Fruit fly (Drosophila melanogaster): ENCODE results near the gene Bcat.

Gene Bcat

DNA sequence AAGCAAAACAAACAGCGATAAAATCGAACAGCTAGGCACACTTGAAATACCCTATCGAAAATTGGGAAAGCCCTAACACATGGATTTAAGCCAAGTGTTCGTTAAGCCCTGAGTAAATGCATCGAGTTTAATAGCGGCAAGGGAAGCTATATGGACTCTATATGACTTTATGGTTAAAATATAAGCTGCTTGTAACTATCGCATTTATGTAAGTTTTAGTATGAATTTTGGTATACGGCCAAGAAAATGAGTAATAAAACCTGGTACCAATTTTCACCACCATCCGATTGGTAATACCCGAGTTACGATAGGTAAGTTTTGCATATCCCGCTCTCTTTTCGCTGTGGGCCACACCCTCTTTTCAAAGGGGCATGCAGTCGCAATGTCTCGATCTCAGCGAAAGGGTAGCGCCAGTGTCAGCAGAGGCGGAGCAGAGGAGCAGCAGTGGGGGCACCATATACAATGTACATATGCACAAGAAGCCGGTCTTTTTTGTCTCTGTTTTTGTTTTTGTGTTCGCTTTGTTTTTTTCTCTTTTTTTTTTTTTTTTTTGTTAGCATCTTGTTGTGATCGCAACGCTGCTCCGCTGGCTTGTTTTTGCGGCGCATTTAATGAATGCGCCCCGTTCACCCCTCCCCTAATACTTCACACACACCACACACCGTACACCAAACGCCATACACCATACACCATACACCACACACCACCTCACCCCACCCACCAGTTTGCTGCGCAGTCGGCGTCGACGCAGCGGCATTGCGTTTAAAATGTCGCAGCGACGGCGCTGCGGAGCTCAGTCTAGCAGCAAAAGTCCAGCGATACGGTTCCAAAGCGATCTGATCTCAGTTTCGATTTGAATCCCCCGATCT, 7.5 kb downstream of the Bcat start, which contains the start of gene GstT4:
GstT4 (plus strand) TSS at position 788 of the 869 bp plus-strand sequence.
- TF ChIP-seq sage (GFP tag; optimal IDR thresholded peaks at IDR 0.05) = peak; percentile 85
- TF ChIP-seq fru (GFP tag; optimal IDR thresholded peaks at IDR 0.05) = peak; percentile 85
- TF ChIP-seq dl (GFP tag; optimal IDR thresholded peaks at IDR 0.05; ENCODE audit: insufficient read depth in 1 of 2, partially characterized antibody in 2 of 2) = no peak
- peak; percentile 95 for TF ChIP-seq woc (GFP tag; optimal IDR thresholded peaks at IDR 0.05)
- peak; percentile 57 for TF ChIP-seq ey (GFP tag; optimal IDR thresholded peaks at IDR 0.05)
- peak; percentile 97 for TF ChIP-seq psq (GFP tag; optimal IDR thresholded peaks at IDR 0.05)
- peak; percentile 76 for TF ChIP-seq rgr (GFP tag; optimal IDR thresholded peaks at IDR 0.05)
- no peak for TF ChIP-seq HLH106 (tag; optimal IDR thresholded peaks at IDR 0.05)
- TF ChIP-seq pan (optimal IDR thresholded peaks at IDR 0.05) = no peak
- no peak for TF ChIP-seq tai (GFP tag; optimal IDR thresholded peaks at IDR 0.05)
- peak; percentile 39 for TF ChIP-seq Hr83 (GFP tag; optimal IDR thresholded peaks at IDR 0.05; ENCODE audit: poor library complexity, severe bottlenecking)
- peak; percentile 86 for TF ChIP-seq h (GFP tag; optimal IDR thresholded peaks at IDR 0.05)
- peak; percentile 87 for TF ChIP-seq br (GFP tag; optimal IDR thresholded peaks at IDR 0.05)
- no peak for TF ChIP-seq Dif (GFP tag; optimal IDR thresholded peaks at IDR 0.05; ENCODE audit: partially characterized antibody)
- TF ChIP-seq Dfd (GFP tag; optimal IDR thresholded peaks at IDR 0.05) = no peak
- TF ChIP-seq Hnf4 (GFP tag; optimal IDR thresholded peaks at IDR 0.05) = peak; percentile 90
- TF ChIP-seq brk (GFP tag; optimal IDR thresholded peaks at IDR 0.05) = peak; percentile 76
- TF ChIP-seq GATAd (GFP tag; optimal IDR thresholded peaks at IDR 0.05) = no peak
- no peak for TF ChIP-seq lola (GFP tag; optimal IDR thresholded peaks at IDR 0.05)
- no peak for TF ChIP-seq N (GFP tag; optimal IDR thresholded peaks at IDR 0.05)
- TF ChIP-seq foxo (GFP tag; optimal IDR thresholded peaks at IDR 0.05) = peak; percentile 12 to 80
- TF ChIP-seq Hr78 (GFP tag; optimal IDR thresholded peaks at IDR 0.05) = no peak
- TF ChIP-seq OdsH (GFP tag; optimal IDR thresholded peaks at IDR 0.05) = peak; percentile 80
- peak; percentile 54 for TF ChIP-seq Mio (GFP tag; optimal IDR thresholded peaks at IDR 0.05)
- peak; percentile 33 for TF ChIP-seq dmrt93B (GFP tag; optimal IDR thresholded peaks at IDR 0.05)
- peak; percentile 97 for TF ChIP-seq Rel (GFP tag; optimal IDR thresholded peaks at IDR 0.05)
- peak; percentile 88 for TF ChIP-seq Rel (tag; optimal IDR thresholded peaks at IDR 0.05)
- peak; percentile 98 for TF ChIP-seq jim (GFP tag; optimal IDR thresholded peaks at IDR 0.05)
- TF ChIP-seq usp (GFP tag; optimal IDR thresholded peaks at IDR 0.05) = no peak
- TF ChIP-seq dsf (GFP tag; optimal IDR thresholded peaks at IDR 0.05; ENCODE audit: borderline replicate concordance) = no peak
- peak; percentile 87 for TF ChIP-seq Sp1 (GFP tag; optimal IDR thresholded peaks at IDR 0.05)
- peak; percentile 42 for TF ChIP-seq sv (GFP tag; optimal IDR thresholded peaks at IDR 0.05)
- peak; percentile 67 for TF ChIP-seq Jra (GFP tag; optimal IDR thresholded peaks at IDR 0.05)

DNA sequence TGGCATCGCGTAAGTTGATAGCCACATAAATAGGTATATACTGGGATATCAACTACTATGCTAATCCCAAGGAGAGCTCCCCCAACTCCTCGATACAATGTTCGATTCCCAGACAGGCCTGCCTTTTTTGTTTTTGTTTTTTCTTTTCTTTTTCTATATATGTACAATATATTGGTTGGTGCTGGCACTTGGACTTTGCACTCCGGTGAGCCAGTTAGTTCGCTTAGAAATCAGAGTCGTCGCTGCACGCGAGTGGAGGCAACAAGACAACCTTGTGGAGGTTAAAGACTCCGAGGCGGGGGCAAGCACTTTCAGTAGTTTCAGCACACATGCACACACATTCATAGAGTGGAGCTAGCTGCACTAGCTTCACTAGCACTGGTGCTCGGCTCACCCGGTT, 9.6 kb downstream of the Bcat start:
- no peak for TF ChIP-seq brk (GFP tag; optimal IDR thresholded peaks at IDR 0.05)
- TF ChIP-seq Dif (GFP tag; optimal IDR thresholded peaks at IDR 0.05; ENCODE audit: partially characterized antibody) = no peak
- no peak for TF ChIP-seq dmrt93B (GFP tag; optimal IDR thresholded peaks at IDR 0.05)
- no peak for TF ChIP-seq foxo (GFP tag; optimal IDR thresholded peaks at IDR 0.05)
- TF ChIP-seq usp (GFP tag; optimal IDR thresholded peaks at IDR 0.05) = no peak
- no peak for TF ChIP-seq GATAd (GFP tag; optimal IDR thresholded peaks at IDR 0.05)
- no peak for TF ChIP-seq HLH106 (tag; optimal IDR thresholded peaks at IDR 0.05)
- no peak for TF ChIP-seq tai (GFP tag; optimal IDR thresholded peaks at IDR 0.05)
- TF ChIP-seq Dfd (GFP tag; optimal IDR thresholded peaks at IDR 0.05) = no peak
- no peak for TF ChIP-seq Sp1 (GFP tag; optimal IDR thresholded peaks at IDR 0.05)
- no peak for TF ChIP-seq h (GFP tag; optimal IDR thresholded peaks at IDR 0.05)
- no peak for TF ChIP-seq CrebA (GFP tag; optimal IDR thresholded peaks at IDR 0.05; ENCODE audit: borderline replicate concordance)
- no peak for TF ChIP-seq CG9705 (GFP tag; optimal IDR thresholded peaks at IDR 0.05)
- no peak for TF ChIP-seq dl (GFP tag; optimal IDR thresholded peaks at IDR 0.05; ENCODE audit: insufficient read depth in 1 of 2, partially characterized antibody in 2 of 2)
- no peak for TF ChIP-seq rgr (GFP tag; optimal IDR thresholded peaks at IDR 0.05)
- TF ChIP-seq Rel (GFP tag; optimal IDR thresholded peaks at IDR 0.05) = no peak
- no peak for TF ChIP-seq Rel (tag; optimal IDR thresholded peaks at IDR 0.05)

DNA sequence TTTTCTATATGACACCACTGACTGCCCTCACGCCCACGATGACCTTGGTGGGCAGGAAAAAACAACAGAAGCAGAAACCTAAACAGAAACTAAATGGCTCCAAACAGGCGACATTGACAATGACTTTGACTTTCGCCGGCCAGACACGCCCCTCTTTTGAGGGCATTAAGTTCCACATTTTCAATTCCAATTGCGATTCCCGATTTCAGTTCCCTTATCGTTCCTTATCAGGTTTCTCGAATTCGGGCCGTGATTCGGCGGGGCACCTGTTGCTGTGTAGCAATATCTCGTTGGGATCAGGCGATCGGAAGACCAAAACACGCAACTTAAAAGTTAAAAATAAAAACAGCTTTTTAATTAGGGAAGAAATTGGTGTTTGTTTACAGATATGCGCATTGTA, 11.0 kb downstream of the Bcat start:
- TF ChIP-seq CrebA (GFP tag; optimal IDR thresholded peaks at IDR 0.05; ENCODE audit: borderline replicate concordance) = no peak
